Worm (Caenorhabditis elegans): ENCODE results near the gene unc-4.

DNA sequence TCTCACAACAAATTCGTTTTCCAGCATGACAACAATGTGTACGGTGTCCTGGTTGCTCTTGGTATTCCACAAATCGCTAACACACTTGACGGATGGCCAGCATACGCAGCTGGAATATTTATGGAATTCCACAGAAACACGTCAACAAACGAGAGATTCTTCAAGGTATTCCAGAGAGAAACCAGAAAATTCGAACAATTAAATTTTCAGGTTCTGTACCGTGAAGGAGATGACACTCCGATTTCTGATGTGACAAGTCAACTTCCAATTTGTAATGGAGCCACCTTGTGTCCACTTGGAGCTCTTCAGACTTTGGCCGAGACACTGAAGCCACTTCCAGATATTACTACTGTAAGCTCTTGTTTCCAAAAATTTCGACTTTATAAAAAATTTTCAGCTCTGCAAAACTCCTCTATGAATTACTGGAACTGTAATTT lies 33.8 kb upstream of the unc-4 start:
- no peak for TF ChIP-seq scrt-1 (GFP tag; IDR thresholded peaks at IDR 0.05)
- no peak for TF ChIP-seq B0310.2 (tag; optimal IDR thresholded peaks at IDR 0.05)
- TF ChIP-seq ama-1 (optimal IDR thresholded peaks at IDR 0.05) = no peak
- TF ChIP-seq ceh-36 (tag; optimal IDR thresholded peaks at IDR 0.05) = no peak

Data from whole organism, early embryonic.